Worm (Caenorhabditis elegans) whole organism, L2 larva: ENCODE measurements around the gene K02D10.1.

ENCODE experiments used
- R02D3.7 ChIP-seq: fragments of 150-350 bp; optimal IDR thresholded peaks from 2 replicates; lab custom pipeline; 2014; ENCODE audit warnings: missing biosample characterization, missing genetic modification characterization
- mdl-1 ChIP-seq, 2 experiments: fragments of 150-350 bp in 1 of 2; sonication (generic microtip) in 1 of 2; optimal IDR thresholded peaks; 2 replicates each; lab custom pipeline; 2017; ENCODE audit warnings: missing biosample characterization in 2 of 2, missing genetic modification characterization in 2 of 2
- nhr-237 ChIP-seq: fragments of 150-350 bp; optimal IDR thresholded peaks from 2 replicates; lab custom pipeline; 2014; ENCODE audit warnings: missing biosample characterization, missing genetic modification characterization
- snpc-4 ChIP-seq: fragments of 150-350 bp; optimal IDR thresholded peaks from 2 replicates; lab custom pipeline; 2014; ENCODE audit warnings: missing biosample characterization, missing genetic modification characterization

ce11 chrIII:8762016-8762415 lies 7.3 kb upstream of the K02D10.1 start:
- TF ChIP-seq R02D3.7 (no peak), snpc-4 (tag; lab: Kevin White, UChicago) (no peak), mdl-1 (tag; optimal IDR thresholded peaks at IDR 0.05; lab: Kevin White, UChicago) (no peak), nhr-237 (tag; lab: Kevin White, UChicago) (no peak)
